Worm (Caenorhabditis elegans) whole organism, mixed stage, embryonic: ENCODE measurements around the gene math-49.

ENCODE experiments used
- ceh-43 ChIP-seq: fragments of 200-800 bp; sonication (Bioruptor generic); optimal IDR thresholded peaks from 2 replicates; lab custom pipeline; 2018; ENCODE audit warnings: mild to moderate bottlenecking, missing genetic modification characterization, moderate library complexity, missing compliant biosample characterization
- ces-1 ChIP-seq: fragments of 150-350 bp; optimal IDR thresholded peaks from 2 replicates; lab custom pipeline; 2014; ENCODE audit warnings: missing biosample characterization, missing genetic modification reagents, missing genetic modification characterization
- elt-1 ChIP-seq: sonication (generic microtip); optimal IDR thresholded peaks from 2 replicates; lab custom pipeline; 2017; ENCODE audit warnings: missing genetic modification characterization, mild to moderate bottlenecking, missing compliant biosample characterization, antibody characterized with exemption, moderate library complexity, borderline replicate concordance; ENCODE audit not compliant: insufficient read depth
- lin-32 ChIP-seq: fragments of 200-800 bp; sonication (Bioruptor generic); optimal IDR thresholded peaks from 2 replicates; lab custom pipeline; 2018; ENCODE audit warnings: mild to moderate bottlenecking, missing genetic modification characterization, missing compliant biosample characterization
- mls-2 ChIP-seq: sonication (generic microtip); optimal IDR thresholded peaks from 2 replicates; lab custom pipeline; 2016; ENCODE audit warnings: mild to moderate bottlenecking, missing genetic modification characterization, moderate library complexity, missing compliant biosample characterization
- nhr-2 ChIP-seq: fragments of 150-350 bp; optimal IDR thresholded peaks from 2 replicates; lab custom pipeline; 2014; ENCODE audit warnings: missing biosample characterization, missing genetic modification characterization
- nhr-76 ChIP-seq: sonication (generic microtip); optimal IDR thresholded peaks from 2 replicates; lab custom pipeline; 2017; ENCODE audit warnings: missing biosample characterization, missing genetic modification characterization
- sem-2 ChIP-seq: fragments of 200-800 bp; sonication (Bioruptor generic); optimal IDR thresholded peaks from 2 replicates; lab custom pipeline; 2018; ENCODE audit warnings: mild to moderate bottlenecking, missing genetic modification characterization, missing compliant biosample characterization
- snpc-4 ChIP-seq: fragments of 150-350 bp; optimal IDR thresholded peaks from 2 replicates; lab custom pipeline; 2014; ENCODE audit warnings: missing biosample characterization, missing genetic modification characterization
- ztf-11 ChIP-seq: fragments of 150-350 bp; optimal IDR thresholded peaks from 2 replicates; lab custom pipeline; 2014; ENCODE audit warnings: missing biosample characterization, missing genetic modification characterization

DNA sequence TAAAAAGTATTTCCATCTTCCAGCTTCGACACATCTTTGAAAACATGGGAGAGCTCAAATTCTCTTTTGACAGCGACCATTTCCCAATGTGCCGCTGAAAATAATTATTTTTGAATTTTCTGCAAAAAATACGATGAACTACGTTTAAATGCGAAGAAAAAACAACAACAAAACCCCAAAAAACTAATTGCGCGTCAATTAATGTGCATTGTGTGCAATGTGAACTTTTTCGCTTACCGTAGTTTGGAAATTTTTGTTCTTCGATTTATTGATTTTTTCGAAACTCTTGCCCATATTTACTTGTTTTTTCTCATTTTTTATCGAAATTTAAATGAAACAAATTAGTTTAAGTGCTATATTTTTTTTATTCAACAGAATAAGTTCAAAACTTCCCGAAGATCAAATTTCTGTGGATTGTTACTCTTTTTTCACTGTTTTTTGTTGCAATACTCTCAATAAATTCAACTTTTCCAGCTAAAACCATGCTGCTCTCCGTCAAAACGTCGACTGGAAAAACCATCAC is 32.7 kb downstream of the math-49 start, which contains the start of the genes bath-2 and F52C6.4:
- TF ChIP-seq sem-2 (no peak), nhr-76 (tag; lab: Kevin White, UChicago) (no peak), lin-32 (GFP tag; lab: Kevin White, UChicago) (no peak), ces-1 (GFP tag; lab: Kevin White, UChicago) (no peak), ztf-11 (tag; lab: Kevin White, UChicago) (no peak), elt-1 (tag; lab: Kevin White, UChicago) (no peak), ceh-43 (GFP tag; lab: Kevin White, UChicago) (no peak), snpc-4 (tag; lab: Kevin White, UChicago) (no peak), nhr-2 (tag; lab: Kevin White, UChicago) (no peak), mls-2 (tag; lab: Kevin White, UChicago) (no peak)
